Fruit fly (Drosophila melanogaster): Measurements from ENCODE around the gene CG12355.

Gene CG12355

dm6 chr3L:15514814-15515495, 19.6 kb upstream of the CG12355 start (continued):
- TF ChIP-seq unc-4 (GFP tag; IDR thresholded peaks at IDR 0.05; ENCODE audit: partially characterized antibody): 0 out of 2 replicates have a peak, but pooled peaks have one; percentile 10
- no peak for TF ChIP-seq crc (GFP tag; optimal IDR thresholded peaks at IDR 0.05)
- TF ChIP-seq CG10321 (GFP tag; IDR thresholded peaks at IDR 0.05): no peak
- no peak for TF ChIP-seq Hmr (GFP tag; optimal IDR thresholded peaks at IDR 0.05)
- no peak for TF ChIP-seq run (tag; optimal IDR thresholded peaks at IDR 0.05)
- TF ChIP-seq CG1024 (GFP tag; IDR thresholded peaks at IDR 0.05): no peak
- no peak for TF ChIP-seq CoRest (tag; optimal IDR thresholded peaks at IDR 0.05)
- no peak for TF ChIP-seq Dip2 (GFP tag; IDR thresholded peaks at IDR 0.05)
- TF ChIP-seq CG2199 (GFP tag; IDR thresholded peaks at IDR 0.05): 0 out of 3 replicates have a peak, but pooled peaks have one; percentile 33
- peak; percentile 24 for TF ChIP-seq Hand (GFP tag; optimal IDR thresholded peaks at IDR 0.05)
- TF ChIP-seq disco-r (GFP tag; optimal IDR thresholded peaks at IDR 0.05): no peak
- TF ChIP-seq cg (GFP tag; optimal IDR thresholded peaks at IDR 0.05): peak; percentile 17
- no peak for TF ChIP-seq prd (optimal IDR thresholded peaks at IDR 0.05)
- no peak for TF ChIP-seq prd (GFP tag; IDR thresholded peaks at IDR 0.05)
- TF ChIP-seq CG6854 (GFP tag; optimal IDR thresholded peaks at IDR 0.05): no peak
- no peak for TF ChIP-seq ase (GFP tag; IDR thresholded peaks at IDR 0.05)
- no peak for TF ChIP-seq nerfin-2 (GFP tag; IDR thresholded peaks at IDR 0.05; ENCODE audit: partially characterized antibody)
- no peak for TF ChIP-seq hkb (optimal IDR thresholded peaks at IDR 0.05)
- peak; percentile 10; the same call in 1 of the 2 replicates for TF ChIP-seq hkb (GFP tag; IDR thresholded peaks at IDR 0.05)
- TF ChIP-seq CG6683 (GFP tag; optimal IDR thresholded peaks at IDR 0.05): no peak
- TF ChIP-seq jumu (GFP tag; optimal IDR thresholded peaks at IDR 0.05): no peak
- no peak for TF ChIP-seq CG7271 (tag; optimal IDR thresholded peaks at IDR 0.05)
- TF ChIP-seq dysf (GFP tag; IDR thresholded peaks at IDR 0.05): no peak
- TF ChIP-seq tgo (GFP tag; IDR thresholded peaks at IDR 0.05): no peak
- TF ChIP-seq bbx (GFP tag; IDR thresholded peaks at IDR 0.05; ENCODE audit: partially characterized antibody): no peak
- no peak for TF ChIP-seq CG4424 (GFP tag; optimal IDR thresholded peaks at IDR 0.05)
- no peak for TF ChIP-seq hth (optimal IDR thresholded peaks at IDR 0.05)

dm6 chr3L:15514405-15514804, 19.1 kb upstream of the CG12355 start:
- TF ChIP-seq ro (GFP tag; IDR thresholded peaks at IDR 0.05): no peak
- no peak for TF ChIP-seq CG12236 (GFP tag; optimal IDR thresholded peaks at IDR 0.05)
- peak; percentile 84 for TF ChIP-seq chn (GFP tag; optimal IDR thresholded peaks at IDR 0.05)
- TF ChIP-seq CG10267 (tag; optimal IDR thresholded peaks at IDR 0.05): no peak
- no peak for TF ChIP-seq NC2α (GFP tag; optimal IDR thresholded peaks at IDR 0.05)
- TF ChIP-seq chm (GFP tag; IDR thresholded peaks at IDR 0.05): peak; percentile 22; the same call in 1 of the 2 replicates
- TF ChIP-seq Dfd (GFP tag; optimal IDR thresholded peaks at IDR 0.05): no peak
- no peak for TF ChIP-seq CG3995 (GFP tag; optimal IDR thresholded peaks at IDR 0.05)
- no peak for TF ChIP-seq fu2 (GFP tag; optimal IDR thresholded peaks at IDR 0.05)
- TF ChIP-seq mirr (GFP tag; optimal IDR thresholded peaks at IDR 0.05): no peak
- no peak for TF ChIP-seq crc (GFP tag; optimal IDR thresholded peaks at IDR 0.05)
- TF ChIP-seq CG16863 (GFP tag; optimal IDR thresholded peaks at IDR 0.05): no peak
- TF ChIP-seq chinmo (GFP tag; IDR thresholded peaks at IDR 0.05; ENCODE audit: partially characterized antibody): peak; percentile 82; the same call in 3 of the 4 replicates
- peak; percentile 50 for TF ChIP-seq wek (GFP tag; optimal IDR thresholded peaks at IDR 0.05)
- no peak for TF ChIP-seq CG6689 (GFP tag; IDR thresholded peaks at IDR 0.05)
- TF ChIP-seq CG12104 (GFP tag; optimal IDR thresholded peaks at IDR 0.05): no peak
- no peak for TF ChIP-seq CG7928 (GFP tag; optimal IDR thresholded peaks at IDR 0.05)
- no peak for TF ChIP-seq ems (GFP tag; optimal IDR thresholded peaks at IDR 0.05)
- no peak for TF ChIP-seq CG2889 (GFP tag; IDR thresholded peaks at IDR 0.05)
- TF ChIP-seq CG16779 (GFP tag; IDR thresholded peaks at IDR 0.05): no peak
- no peak for TF ChIP-seq CG18619 (GFP tag; optimal IDR thresholded peaks at IDR 0.05)
- TF ChIP-seq esg (GFP tag; conservative IDR thresholded peaks at IDR 0.05): no peak
- TF ChIP-seq cwo (GFP tag; optimal IDR thresholded peaks at IDR 0.05): peak; percentile 50
- no peak for TF ChIP-seq Six4 (GFP tag; optimal IDR thresholded peaks at IDR 0.05)
- TF ChIP-seq CG34422 (GFP tag; IDR thresholded peaks at IDR 0.05): peak; percentile 94; the same call in 2 of the 3 replicates
- TF ChIP-seq Pdp1 (GFP tag; optimal IDR thresholded peaks at IDR 0.05): no peak
